Fruit fly (Drosophila melanogaster): ENCODE data around the gene Snmp1.
A peak's percentile ranks its signal among the peaks of the same experiment; 100 is the strongest.

Gene Snmp1

DNA sequence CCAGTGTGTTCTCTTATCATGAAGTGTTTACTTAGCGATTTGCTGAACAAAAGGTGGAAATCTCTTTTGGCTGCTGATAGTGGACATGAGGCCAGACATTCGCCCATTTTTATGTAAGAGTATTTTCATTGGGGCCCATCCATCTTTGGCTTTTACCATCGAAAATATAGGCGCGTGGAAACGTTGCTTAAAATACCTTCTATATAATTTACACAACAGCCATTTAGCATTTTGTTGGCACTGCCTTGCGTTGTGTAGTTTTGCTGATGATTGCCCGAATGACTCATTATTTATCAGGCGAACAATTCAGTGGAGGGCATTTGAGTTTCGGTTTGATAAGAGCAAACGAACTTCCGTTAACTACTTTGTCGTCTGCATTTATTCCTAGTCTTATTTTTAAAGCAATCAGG lies 6.4 kb downstream of the Snmp1 start:
- TF ChIP-seq CG4424 (GFP tag; optimal IDR thresholded peaks at IDR 0.05), result no peak
- peak; percentile 49 for TF ChIP-seq HHEX (GFP tag; optimal IDR thresholded peaks at IDR 0.05)
- TF ChIP-seq Ravus (GFP tag; IDR thresholded peaks at IDR 0.05), result no peak
- TF ChIP-seq Taf1 (GFP tag; IDR thresholded peaks at IDR 0.05), result no peak
- TF ChIP-seq CG13775 (GFP tag; optimal IDR thresholded peaks at IDR 0.05), result peak; percentile 30
- peak; percentile 51; the same call in 1 of the 2 replicates for TF ChIP-seq Rfx (GFP tag; IDR thresholded peaks at IDR 0.05)
- peak; percentile 27; the same call in 1 of the 2 replicates for TF ChIP-seq lmd (GFP tag; IDR thresholded peaks at IDR 0.05)
- TF ChIP-seq CG14441 (GFP tag; IDR thresholded peaks at IDR 0.05), result peak; percentile 61
- TF ChIP-seq CG43689 (GFP tag; IDR thresholded peaks at IDR 0.05), result 0 out of 2 replicates have a peak, but pooled peaks have one; percentile 16
- TF ChIP-seq bbx (GFP tag; IDR thresholded peaks at IDR 0.05; ENCODE audit: partially characterized antibody), result no peak
- TF ChIP-seq oc (tag; optimal IDR thresholded peaks at IDR 0.05), result no peak
- TF ChIP-seq CG16779 (GFP tag; IDR thresholded peaks at IDR 0.05), result no peak
- TF ChIP-seq bab2 (GFP tag; optimal IDR thresholded peaks at IDR 0.05), result peak; percentile 17
- TF ChIP-seq CG9876 (GFP tag; optimal IDR thresholded peaks at IDR 0.05), result peak; percentile 32
- no peak for TF ChIP-seq Abd-B (GFP tag; optimal IDR thresholded peaks at IDR 0.05)
- peak; percentile 64 for TF ChIP-seq CG18599 (GFP tag; optimal IDR thresholded peaks at IDR 0.05)
- TF ChIP-seq Med (GFP tag), result peak; percentile 87
- TF ChIP-seq CG17328 (GFP tag; IDR thresholded peaks at IDR 0.05), result peak; percentile 52
- 0 out of 2 replicates have a peak, but pooled peaks have one; percentile 41 for TF ChIP-seq CG10366 (GFP tag; IDR thresholded peaks at IDR 0.05)
- TF ChIP-seq CG15514 (GFP tag; optimal IDR thresholded peaks at IDR 0.05), result peak; percentile 27
- TF ChIP-seq toy (GFP tag; IDR thresholded peaks at IDR 0.05), result no peak
- no peak for TF ChIP-seq cas (GFP tag; IDR thresholded peaks at IDR 0.05)
- no peak for TF ChIP-seq Stat92E (GFP tag; optimal IDR thresholded peaks at IDR 0.05)
- no peak for TF ChIP-seq dmrt11E (tag; optimal IDR thresholded peaks at IDR 0.05)
- TF ChIP-seq CG12659 (GFP tag; optimal IDR thresholded peaks at IDR 0.05), result peak; percentile 31
- 0 out of 3 replicates have a peak, but pooled peaks have one; percentile 14 for TF ChIP-seq Optix (GFP tag; IDR thresholded peaks at IDR 0.05)
- TF ChIP-seq Doc3 (GFP tag; IDR thresholded peaks at IDR 0.05; ENCODE audit: partially characterized antibody), result no peak
- peak; percentile 33 for TF ChIP-seq NfI (GFP tag; optimal IDR thresholded peaks at IDR 0.05)
- TF ChIP-seq da (GFP tag; optimal IDR thresholded peaks at IDR 0.05), result peak; percentile 8
- peak; percentile 57 for TF ChIP-seq gem (tag; optimal IDR thresholded peaks at IDR 0.05)
- TF ChIP-seq CG6765 (GFP tag; optimal IDR thresholded peaks at IDR 0.05), result no peak
- peak; percentile 12 for TF ChIP-seq CG13624 (GFP tag; optimal IDR thresholded peaks at IDR 0.05)
- TF ChIP-seq CG12219 (GFP tag; optimal IDR thresholded peaks at IDR 0.05), result peak; percentile 38
- TF ChIP-seq fd3F (GFP tag; optimal IDR thresholded peaks at IDR 0.05), result peak; percentile 48
- peak; percentile 3 for TF ChIP-seq CG12744 (GFP tag; optimal IDR thresholded peaks at IDR 0.05)
- peak; percentile 5 for TF ChIP-seq CG11398 (GFP tag; optimal IDR thresholded peaks at IDR 0.05)
- 0 out of 3 replicates have a peak, but pooled peaks have one; percentile 41 for TF ChIP-seq CG6175 (GFP tag; IDR thresholded peaks at IDR 0.05)
- TF ChIP-seq Dref (GFP tag; IDR thresholded peaks at IDR 0.05), result no peak
- TF ChIP-seq CG9932 (GFP tag; IDR thresholded peaks at IDR 0.05), result peak; percentile 47
- peak; percentile 9 for TF ChIP-seq CG9437 (GFP tag; optimal IDR thresholded peaks at IDR 0.05)
- TF ChIP-seq CG7963 (GFP tag; IDR thresholded peaks at IDR 0.05; ENCODE audit: partially characterized antibody), result no peak
- TF ChIP-seq CG15011 (GFP tag; optimal IDR thresholded peaks at IDR 0.05), result no peak
- peak; percentile 59 for TF ChIP-seq mirr (GFP tag; optimal IDR thresholded peaks at IDR 0.05)
- peak; percentile 87; the same call in 2 of the 4 replicates for TF ChIP-seq chinmo (GFP tag; IDR thresholded peaks at IDR 0.05; ENCODE audit: partially characterized antibody)
- no peak for TF ChIP-seq CG4328 (GFP tag; optimal IDR thresholded peaks at IDR 0.05)
- TF ChIP-seq Bdp1 (GFP tag; optimal IDR thresholded peaks at IDR 0.05), result peak; percentile 1
- TF ChIP-seq gce (GFP tag; IDR thresholded peaks at IDR 0.05), result peak; percentile 46; the same call in 1 of the 3 replicates
- TF ChIP-seq CG2120 (GFP tag; optimal IDR thresholded peaks at IDR 0.05), result peak; percentile 79
- TF ChIP-seq CG4282 (GFP tag; optimal IDR thresholded peaks at IDR 0.05), result no peak
- peak; percentile 54 for TF ChIP-seq CG14014 (GFP tag; IDR thresholded peaks at IDR 0.05)
